Fruit fly (Drosophila melanogaster) whole organism, embryonic: ENCODE results near the gene Nup98-96.

Source experiments
- B-H2 ChIP-seq: fragments of 200-800 bp; sonication (Bioruptor generic); optimal IDR thresholded peaks from 2 replicates; lab custom pipeline; 2018; ENCODE audit warnings: missing biosample characterization, mild to moderate bottlenecking, missing genetic modification characterization
- Bgb ChIP-seq: fragments of 200-800 bp; sonication (Bioruptor generic); IDR thresholded peaks from 2 replicates; pipeline ENCODE4 v1.3.6; 2022; ENCODE audit warnings: missing biosample characterization, missing genetic modification characterization; ENCODE audit not compliant: partially characterized antibody
- CG10565 ChIP-seq: fragments of 200-800 bp; sonication (Bioruptor generic); optimal IDR thresholded peaks from 3 replicates; lab custom pipeline; 2016; ENCODE audit warnings: missing biosample characterization, mild to moderate bottlenecking, missing genetic modification characterization
- CG10979 ChIP-seq: fragments of 200-800 bp; sonication (Bioruptor generic); optimal IDR thresholded peaks from 2 replicates; lab custom pipeline; 2018; ENCODE audit warnings: missing biosample characterization, mild to moderate bottlenecking, missing genetic modification characterization, moderate library complexity
- CG11504 ChIP-seq: fragments of 200-800 bp; sonication (Bioruptor generic); optimal IDR thresholded peaks from 3 replicates; lab custom pipeline; 2019; ENCODE audit warnings: missing biosample characterization, mild to moderate bottlenecking, missing genetic modification characterization, moderate library complexity
- CG12104 ChIP-seq: fragments of 200-800 bp; sonication (Bioruptor generic); optimal IDR thresholded peaks from 3 replicates; lab custom pipeline; 2016; ENCODE audit warnings: missing biosample characterization, missing genetic modification characterization
- CG12391 ChIP-seq: fragments of 200-800 bp; sonication (Bioruptor generic); optimal IDR thresholded peaks from 3 replicates; lab custom pipeline; 2018; ENCODE audit warnings: missing biosample characterization, mild to moderate bottlenecking, missing genetic modification characterization, moderate library complexity
- CG12744 ChIP-seq: fragments of 200-800 bp; sonication (Bioruptor generic); optimal IDR thresholded peaks from 2 replicates; lab custom pipeline; 2016; ENCODE audit warnings: missing biosample characterization, missing genetic modification characterization
- CG12942 ChIP-seq: fragments of 200-800 bp; sonication (Bioruptor generic); optimal IDR thresholded peaks from 3 replicates; lab custom pipeline; 2016; ENCODE audit warnings: missing biosample characterization, missing genetic modification characterization
- CG13123 ChIP-seq: fragments of 200-800 bp; sonication (Bioruptor generic); optimal IDR thresholded peaks from 2 replicates; lab custom pipeline; 2016; ENCODE audit warnings: missing biosample characterization, missing genetic modification characterization
- CG15269 ChIP-seq: fragments of 200-800 bp; sonication (Bioruptor generic); optimal IDR thresholded peaks from 2 replicates; lab custom pipeline; 2018; ENCODE audit warnings: missing biosample characterization, mild to moderate bottlenecking, missing genetic modification characterization, moderate library complexity
- CG1529 ChIP-seq: fragments of 200-800 bp; sonication (Bioruptor generic); optimal IDR thresholded peaks from 3 replicates; lab custom pipeline; 2018; ENCODE audit warnings: missing biosample characterization, missing genetic modification characterization
- CG1647 ChIP-seq: fragments of 200-800 bp; sonication (Bioruptor generic); optimal IDR thresholded peaks from 3 replicates; lab custom pipeline; 2016; ENCODE audit warnings: missing biosample characterization, missing genetic modification characterization
- CG1792 ChIP-seq: fragments of 200-800 bp; sonication (Bioruptor generic); optimal IDR thresholded peaks from 2 replicates; lab custom pipeline; 2016; ENCODE audit warnings: missing biosample characterization, missing genetic modification characterization
- CG18011 ChIP-seq: fragments of 200-800 bp; sonication (Bioruptor generic); optimal IDR thresholded peaks from 2 replicates; lab custom pipeline; 2017; ENCODE audit warnings: missing biosample characterization, missing genetic modification characterization, mild to moderate bottlenecking, moderate library complexity, missing genotype
- CG18262 ChIP-seq: fragments of 200-800 bp; optimal IDR thresholded peaks from 3 replicates; lab custom pipeline; 2019; ENCODE audit warnings: missing biosample characterization, mild to moderate bottlenecking, missing genetic modification characterization, moderate library complexity
- CG18599 ChIP-seq: fragments of 200-800 bp; sonication (Bioruptor generic); optimal IDR thresholded peaks from 3 replicates; lab custom pipeline; 2017; ENCODE audit warnings: missing biosample characterization, missing genetic modification characterization, mild to moderate bottlenecking, moderate library complexity, missing genetic modification reagents
- CG2116 ChIP-seq: fragments of 200-800 bp; sonication (Bioruptor generic); optimal IDR thresholded peaks from 3 replicates; lab custom pipeline; 2018; ENCODE audit warnings: missing biosample characterization, mild to moderate bottlenecking, missing genetic modification characterization
- CG2120 ChIP-seq: fragments of 200-800 bp; sonication (Bioruptor generic); optimal IDR thresholded peaks from 3 replicates; lab custom pipeline; 2016; ENCODE audit warnings: missing biosample characterization, missing genetic modification characterization
- CG30403 ChIP-seq: fragments of 200-800 bp; sonication (Bioruptor generic); optimal IDR thresholded peaks from 3 replicates; lab custom pipeline; 2016; ENCODE audit warnings: missing biosample characterization, missing genetic modification characterization
- CG31224 ChIP-seq: fragments of 200-800 bp; sonication (Bioruptor generic); IDR thresholded peaks from 2 replicates; pipeline ENCODE4 v1.3.6; 2022; ENCODE audit warnings: missing biosample characterization, missing genetic modification characterization
- CG6272 ChIP-seq: fragments of 200-800 bp; sonication (Bioruptor generic); IDR thresholded peaks from 2 replicates; pipeline ENCODE4 v1.3.6; 2022; ENCODE audit warnings: missing biosample characterization, missing genetic modification characterization
- CG6791 ChIP-seq: fragments of 200-800 bp; sonication (Bioruptor generic); IDR thresholded peaks from 3 replicates; pipeline ENCODE4 v1.3.6; 2022; ENCODE audit warnings: missing biosample characterization, missing genetic modification characterization; ENCODE audit not compliant: partially characterized antibody
- CG7928 ChIP-seq: fragments of 200-800 bp; sonication (Bioruptor generic); optimal IDR thresholded peaks from 2 replicates; lab custom pipeline; 2017; ENCODE audit warnings: missing biosample characterization, mild to moderate bottlenecking, missing genetic modification characterization
- D19B ChIP-seq: fragments of 200-800 bp; sonication (Bioruptor generic); optimal IDR thresholded peaks from 2 replicates; lab custom pipeline; 2017; ENCODE audit warnings: missing biosample characterization, mild to moderate bottlenecking, missing genetic modification characterization
- Dad ChIP-seq: fragments of 200-800 bp; sonication (Bioruptor generic); optimal IDR thresholded peaks from 3 replicates; lab custom pipeline; 2016; ENCODE audit warnings: missing biosample characterization, missing genetic modification characterization
- Fer1 ChIP-seq: fragments of 200-800 bp; sonication (Bioruptor generic); optimal IDR thresholded peaks from 2 replicates; lab custom pipeline; 2017; ENCODE audit warnings: missing biosample characterization, mild to moderate bottlenecking, missing genetic modification characterization
- Gug ChIP-seq: fragments of 200-800 bp; sonication (Bioruptor generic); IDR thresholded peaks from 4 replicates; pipeline ENCODE4 v1.3.6; 2022; ENCODE audit warnings: missing biosample characterization, missing genetic modification characterization
- Six4 ChIP-seq: fragments of 200-800 bp; sonication (Bioruptor generic); optimal IDR thresholded peaks from 2 replicates; lab custom pipeline; 2016; ENCODE audit warnings: missing biosample characterization, missing genetic modification characterization
- Sox100B ChIP-seq: fragments of 200-800 bp; sonication (Bioruptor generic); optimal IDR thresholded peaks from 3 replicates; lab custom pipeline; 2018; ENCODE audit warnings: missing biosample characterization, mild to moderate bottlenecking, missing genetic modification characterization
- Sry-δ ChIP-seq: fragments of 200-800 bp; sonication (Bioruptor generic); optimal IDR thresholded peaks from 2 replicates; lab custom pipeline; 2016; ENCODE audit warnings: missing biosample characterization, missing genetic modification characterization
- YL-1 ChIP-seq: fragments of 200-800 bp; sonication (Bioruptor generic); optimal IDR thresholded peaks from 3 replicates; lab custom pipeline; 2017; ENCODE audit warnings: missing biosample characterization, mild to moderate bottlenecking, missing genetic modification characterization
- al ChIP-seq: fragments of 200-800 bp; sonication (Bioruptor generic); IDR thresholded peaks from 2 replicates; pipeline ENCODE4 v1.3.6; 2022; ENCODE audit warnings: missing biosample characterization, missing genetic modification characterization
- ash1 ChIP-seq: fragments of 200-800 bp; sonication (Bioruptor generic); optimal IDR thresholded peaks from 2 replicates; lab custom pipeline; 2018; ENCODE audit warnings: missing biosample characterization, mild to moderate bottlenecking, missing genetic modification characterization
- bab2 ChIP-seq: fragments of 200-800 bp; sonication (Bioruptor generic); optimal IDR thresholded peaks from 2 replicates; lab custom pipeline; 2016; ENCODE audit warnings: missing biosample characterization, missing genetic modification characterization
- bsh ChIP-seq, 2 experiments: fragments of 200-800 bp; sonication (Bioruptor generic); optimal IDR thresholded peaks; 2 replicates each; lab custom pipeline; 2017 to 2018; ENCODE audit warnings: mild to moderate bottlenecking in 2 of 2, missing biosample characterization in 2 of 2, missing genetic modification characterization in 2 of 2, moderate library complexity in 1 of 2
- crp ChIP-seq, 2 experiments: fragments of 200-800 bp; sonication (Bioruptor generic); optimal IDR thresholded peaks; 2 replicates in 1 of 2; 3 replicates in 1 of 2; lab custom pipeline; 2017; ENCODE audit warnings: missing biosample characterization in 2 of 2, missing genetic modification characterization in 2 of 2, mild to moderate bottlenecking in 1 of 2, moderate library complexity in 1 of 2
- da ChIP-seq: fragments of 200-800 bp; sonication (Bioruptor generic); optimal IDR thresholded peaks from 2 replicates; lab custom pipeline; 2016; ENCODE audit warnings: missing biosample characterization, missing genetic modification characterization
- hb ChIP-seq: fragments of 200-800 bp; sonication (Bioruptor generic); IDR thresholded peaks from 3 replicates; pipeline ENCODE4 v1.3.6; 2022; ENCODE audit warnings: missing biosample characterization, missing genetic modification characterization; ENCODE audit not compliant: partially characterized antibody
- insv ChIP-seq, 2 experiments: fragments of 200-800 bp; sonication (Bioruptor generic); optimal IDR thresholded peaks; 3 replicates each; lab custom pipeline; 2016 to 2018; ENCODE audit warnings: missing biosample characterization in 2 of 2, missing genetic modification characterization in 2 of 2
- inv ChIP-seq: fragments of 200-800 bp; sonication (Bioruptor generic); IDR thresholded peaks from 2 replicates; pipeline ENCODE4 v1.3.6; 2022; ENCODE audit warnings: missing biosample characterization, missing genetic modification characterization; ENCODE audit not compliant: partially characterized antibody
- kah ChIP-seq: fragments of 200-800 bp; sonication (Bioruptor generic); optimal IDR thresholded peaks from 2 replicates; lab custom pipeline; 2018; ENCODE audit warnings: missing biosample characterization, mild to moderate bottlenecking, missing genetic modification characterization
- lilli ChIP-seq: fragments of 200-800 bp; sonication (Bioruptor generic); optimal IDR thresholded peaks from 3 replicates; lab custom pipeline; 2016; ENCODE audit warnings: missing biosample characterization, missing genetic modification characterization
- phol ChIP-seq: fragments of 200-800 bp; sonication (Bioruptor generic); optimal IDR thresholded peaks from 3 replicates; lab custom pipeline; 2018; ENCODE audit warnings: missing biosample characterization, mild to moderate bottlenecking, missing genetic modification characterization, moderate library complexity
- sima ChIP-seq: fragments of 200-800 bp; sonication (Bioruptor generic); optimal IDR thresholded peaks from 2 replicates; lab custom pipeline; 2016; ENCODE audit warnings: missing biosample characterization, missing genetic modification characterization
- slp2 ChIP-seq: fragments of 200-800 bp; sonication (Bioruptor generic); optimal IDR thresholded peaks from 2 replicates; lab custom pipeline; 2016; ENCODE audit warnings: missing biosample characterization, missing genetic modification characterization
- ssp ChIP-seq: fragments of 200-800 bp; sonication (Bioruptor generic); IDR thresholded peaks from 2 replicates; pipeline ENCODE4 v1.3.6; 2022; ENCODE audit warnings: missing biosample characterization, missing genetic modification characterization
- tna ChIP-seq: fragments of 200-800 bp; sonication (Bioruptor generic); IDR thresholded peaks from 2 replicates; pipeline ENCODE4 v1.3.6; 2022; ENCODE audit warnings: missing biosample characterization, missing genetic modification characterization; ENCODE audit not compliant: partially characterized antibody
- wdn ChIP-seq: fragments of 200-800 bp; sonication (Bioruptor generic); IDR thresholded peaks from 2 replicates; pipeline ENCODE4 v1.3.6; 2022; ENCODE audit warnings: missing biosample characterization, missing genetic modification characterization
- zfh2 ChIP-seq: fragments of 200-800 bp; sonication (Bioruptor generic); optimal IDR thresholded peaks from 2 replicates; lab custom pipeline; 2016; ENCODE audit warnings: missing biosample characterization, missing genetic modification characterization

The Nup98-96 gene

dm6 chr3R:23752728-23753127 is 28.7 kb downstream of the Nup98-96 start, which contains the start of the genes RanBP3 and Rpt5 (continued):
- TF ChIP-seq Sry-δ (GFP tag; lab: Kevin White, UChicago) (peak; percentile 82), CG1529 (GFP tag; lab: Kevin White, UChicago) (no peak), wdn (GFP tag; lab: Robert Waterston, UW) (peak; percentile 45; the same call in 1 of the 2 replicates), CG15269 (no peak), Gug (GFP tag; lab: Robert Waterston, UW) (peak; percentile 36; the same call in 1 of the 4 replicates), Fer1 (GFP tag; lab: Kevin White, UChicago) (peak; percentile 65), CG12391 (tag; lab: Kevin White, UChicago) (peak; percentile 33), D19B (GFP tag; lab: Kevin White, UChicago) (peak; percentile 8), CG12104 (peak; percentile 0), crp (GFP tag; optimal IDR thresholded peaks at IDR 0.05; lab: Kevin White, UChicago) (peak in 1 of 2 experiments; percentile 28), ssp (GFP tag; lab: Robert Waterston, UW) (peak; percentile 27; the same call in 1 of the 2 replicates), CG10979 (tag; lab: Kevin White, UChicago) (peak; percentile 32), phol (tag; lab: Kevin White, UChicago) (peak; percentile 61), B-H2 (GFP tag; lab: Kevin White, UChicago) (peak; percentile 65), zfh2 (GFP tag; lab: Kevin White, UChicago) (peak; percentile 72), YL-1 (GFP tag; lab: Kevin White, UChicago) (peak; percentile 91), CG1647 (GFP tag; lab: Kevin White, UChicago) (peak; percentile 56), CG13123 (GFP tag; lab: Kevin White, UChicago) (no peak), Six4 (peak; percentile 14), Bgb (GFP tag; lab: Robert Waterston, UW) (peak; percentile 90), al (GFP tag; lab: Robert Waterston, UW) (peak; percentile 37; the same call in 1 of the 2 replicates), CG2120 (GFP tag; lab: Kevin White, UChicago) (peak; percentile 84), CG10565 (GFP tag; lab: Kevin White, UChicago) (no peak), tna (GFP tag; lab: Robert Waterston, UW) (peak; percentile 74), CG2116 (GFP tag; lab: Kevin White, UChicago) (peak; percentile 85), CG12744 (GFP tag; lab: Kevin White, UChicago) (peak; percentile 41), Sox100B (no peak), da (peak; percentile 16), CG30403 (GFP tag; lab: Kevin White, UChicago) (peak; percentile 61), CG11504 (tag; lab: Kevin White, UChicago) (no peak), Dad (peak; percentile 45), inv (peak; percentile 70), bab2 (GFP tag; lab: Kevin White, UChicago) (peak; percentile 21), ash1 (no peak), CG31224 (GFP tag; lab: Robert Waterston, UW) (no peak), insv (GFP tag; optimal IDR thresholded peaks at IDR 0.05; lab: Kevin White, UChicago) (peak in 1 of 2 experiments; percentile 15), CG18011 (GFP tag; lab: Kevin White, UChicago) (peak; percentile 62), lilli (peak; percentile 77), hb (GFP tag; lab: Robert Waterston, UW) (peak; percentile 78), CG18599 (GFP tag; lab: Kevin White, UChicago) (peak; percentile 59), slp2 (peak; percentile 0), CG18262 (tag; lab: Kevin White, UChicago) (no peak), CG6272 (GFP tag; lab: Robert Waterston, UW) (peak; percentile 38; the same call in 1 of the 2 replicates), CG12942 (GFP tag; lab: Kevin White, UChicago) (peak; percentile 32), kah (GFP tag; lab: Kevin White, UChicago) (no peak), CG1792 (GFP tag; lab: Kevin White, UChicago) (peak; percentile 65), bsh (GFP tag; optimal IDR thresholded peaks at IDR 0.05; lab: Kevin White, UChicago) (peak in 1 of 2 experiments; percentile 9), sima (GFP tag; lab: Kevin White, UChicago) (no peak), CG6791 (GFP tag; lab: Robert Waterston, UW) (peak; percentile 90), CG7928 (GFP tag; lab: Kevin White, UChicago) (no peak)
